Worm (Caenorhabditis elegans) whole organism, mixed stage, embryonic: Measurements from ENCODE around the gene ckb-1.

ENCODE experiments used
- blmp-1 ChIP-seq: fragments of 150-350 bp; optimal IDR thresholded peaks from 2 replicates; lab custom pipeline; 2014; ENCODE audit warnings: missing biosample characterization, missing genetic modification characterization
- ceh-43 ChIP-seq: fragments of 200-800 bp; sonication (Bioruptor generic); optimal IDR thresholded peaks from 2 replicates; lab custom pipeline; 2018; ENCODE audit warnings: mild to moderate bottlenecking, missing genetic modification characterization, moderate library complexity, missing compliant biosample characterization
- elt-1 ChIP-seq: sonication (generic microtip); optimal IDR thresholded peaks from 2 replicates; lab custom pipeline; 2017; ENCODE audit warnings: missing genetic modification characterization, mild to moderate bottlenecking, missing compliant biosample characterization, antibody characterized with exemption, moderate library complexity, borderline replicate concordance; ENCODE audit not compliant: insufficient read depth
- lin-13 ChIP-seq: fragments of 150-350 bp; optimal IDR thresholded peaks from 2 replicates; lab custom pipeline; 2014; ENCODE audit warnings: missing biosample characterization, missing genetic modification characterization
- lsy-2 ChIP-seq: fragments of 150-350 bp; optimal IDR thresholded peaks from 2 replicates; lab custom pipeline; 2014; ENCODE audit warnings: missing biosample characterization, missing genetic modification characterization
- mep-1 ChIP-seq: fragments of 150-350 bp; optimal IDR thresholded peaks from 2 replicates; lab custom pipeline; 2017; ENCODE audit warnings: missing biosample characterization, missing genetic modification reagents, missing genetic modification characterization, inconsistent platforms
- nhr-237 ChIP-seq: fragments of 150-350 bp; optimal IDR thresholded peaks from 2 replicates; lab custom pipeline; 2014; ENCODE audit warnings: missing biosample characterization, missing genetic modification characterization
- pha-4 ChIP-seq: fragments of 150-350 bp; optimal IDR thresholded peaks from 2 replicates; lab custom pipeline; 2018; ENCODE audit warnings: missing biosample characterization, missing genetic modification reagents, missing genetic modification characterization
- unc-39 ChIP-seq: fragments of 150-350 bp; optimal IDR thresholded peaks from 2 replicates; lab custom pipeline; 2014; ENCODE audit warnings: missing biosample characterization, missing genetic modification characterization
- unc-62 ChIP-seq: fragments of 150-350 bp; optimal IDR thresholded peaks from 2 replicates; lab custom pipeline; 2014; ENCODE audit warnings: missing biosample characterization, missing genetic modification reagents, missing genetic modification characterization
- zip-8 ChIP-seq: fragments of 150-350 bp; optimal IDR thresholded peaks from 2 replicates; lab custom pipeline; 2014; ENCODE audit warnings: missing biosample characterization, missing genetic modification characterization
- ztf-11 ChIP-seq: fragments of 150-350 bp; optimal IDR thresholded peaks from 2 replicates; lab custom pipeline; 2014; ENCODE audit warnings: missing biosample characterization, missing genetic modification characterization

ce11 chrIII:4367649-4368048, 2.6 kb downstream of the ckb-1 start, which contains the start of gene ckb-2:
- no peak for TF ChIP-seq unc-62
- no peak for TF ChIP-seq zip-8 (tag; lab: Kevin White, UChicago)
- TF ChIP-seq pha-4 (tag; lab: Kevin White, UChicago): no peak
- no peak for TF ChIP-seq unc-39 (tag; lab: Kevin White, UChicago)
- no peak for TF ChIP-seq elt-1 (tag; lab: Kevin White, UChicago)
- TF ChIP-seq nhr-237 (tag; lab: Kevin White, UChicago): no peak
- no peak for TF ChIP-seq mep-1 (tag; lab: Kevin White, UChicago)
- TF ChIP-seq lsy-2 (tag; lab: Kevin White, UChicago): no peak
- no peak for TF ChIP-seq ceh-43 (GFP tag; lab: Kevin White, UChicago)
- TF ChIP-seq blmp-1 (tag; lab: Kevin White, UChicago): no peak
- no peak for TF ChIP-seq ztf-11 (tag; lab: Kevin White, UChicago)
- TF ChIP-seq lin-13 (tag; lab: Kevin White, UChicago): no peak
